Worm (Caenorhabditis elegans) whole organism, late embryonic: ENCODE data around the gene mpk-2.

ENCODE experiments used
- C08G9.2 ChIP-seq: sonication (generic microtip); optimal IDR thresholded peaks from 2 replicates; lab custom pipeline; 2016; ENCODE audit warnings: mild to moderate bottlenecking, missing genetic modification characterization, moderate library complexity, missing compliant biosample characterization
- F13H6.1 ChIP-seq: sonication (generic microtip); optimal IDR thresholded peaks from 2 replicates; lab custom pipeline; 2016; ENCODE audit warnings: missing genetic modification characterization, missing compliant biosample characterization
- Y22D7AL.16 ChIP-seq: sonication (generic microtip); optimal IDR thresholded peaks from 2 replicates; lab custom pipeline; 2016; ENCODE audit warnings: missing genetic modification characterization, missing compliant biosample characterization
- ahr-1 ChIP-seq: sonication (generic microtip); optimal IDR thresholded peaks from 2 replicates; lab custom pipeline; 2016; ENCODE audit warnings: missing genetic modification characterization, missing compliant biosample characterization
- ama-1 ChIP-seq: fragments of 150-350 bp; optimal IDR thresholded peaks from 2 replicates; lab custom pipeline; 2014
- ceh-14 ChIP-seq: sonication (generic microtip); optimal IDR thresholded peaks from 2 replicates; lab custom pipeline; 2016; ENCODE audit warnings: missing genotype, missing genetic modification characterization, missing compliant biosample characterization
- ceh-22 ChIP-seq: sonication (generic microtip); optimal IDR thresholded peaks from 2 replicates; lab custom pipeline; 2017; ENCODE audit warnings: missing biosample characterization, missing genetic modification characterization
- ceh-30 ChIP-seq: fragments of 150-350 bp; optimal IDR thresholded peaks from 2 replicates; lab custom pipeline; 2014; ENCODE audit warnings: missing biosample characterization, missing genetic modification characterization
- ceh-34 ChIP-seq: sonication (generic microtip); optimal IDR thresholded peaks from 2 replicates; lab custom pipeline; 2016; ENCODE audit warnings: mild to moderate bottlenecking, missing genetic modification characterization, missing compliant biosample characterization
- ceh-45 ChIP-seq: fragments of 200-800 bp; sonication (Bioruptor generic); IDR thresholded peaks from 2 replicates; pipeline ENCODE4 v1.3.6; 2022; ENCODE audit warnings: missing genetic modification reagents, missing genetic modification characterization, missing compliant biosample characterization
- ceh-48 ChIP-seq: sonication (generic microtip); optimal IDR thresholded peaks from 2 replicates; lab custom pipeline; 2016; ENCODE audit warnings: missing genetic modification characterization, inconsistent platforms, missing compliant biosample characterization
- ceh-9 ChIP-seq: sonication (generic microtip); optimal IDR thresholded peaks from 2 replicates; lab custom pipeline; 2016; ENCODE audit warnings: mild to moderate bottlenecking, missing genetic modification characterization, inconsistent platforms, missing compliant biosample characterization
- dve-1 ChIP-seq: sonication (generic microtip); optimal IDR thresholded peaks from 2 replicates; lab custom pipeline; 2017; ENCODE audit warnings: antibody characterized with exemption, mild to moderate bottlenecking, missing genetic modification characterization, missing compliant biosample characterization
- elt-2 ChIP-seq: sonication (generic microtip); optimal IDR thresholded peaks from 2 replicates; lab custom pipeline; 2016; ENCODE audit warnings: missing genetic modification reagents, missing genetic modification characterization, missing compliant biosample characterization
- elt-4 ChIP-seq: sonication (generic microtip); optimal IDR thresholded peaks from 2 replicates; lab custom pipeline; 2016; ENCODE audit warnings: missing genetic modification characterization, missing compliant biosample characterization
- fkh-10 ChIP-seq: fragments of 150-350 bp; optimal IDR thresholded peaks from 2 replicates; lab custom pipeline; 2014; ENCODE audit warnings: missing biosample characterization, missing genetic modification reagents, missing genetic modification characterization
- hlh-30 ChIP-seq: sonication (generic microtip); optimal IDR thresholded peaks from 2 replicates; lab custom pipeline; 2017; ENCODE audit warnings: antibody characterized with exemption, missing genetic modification characterization, missing compliant biosample characterization; ENCODE audit not compliant: insufficient read depth
- hlh-8 ChIP-seq: sonication (generic microtip); optimal IDR thresholded peaks from 2 replicates; lab custom pipeline; 2016; ENCODE audit warnings: missing genotype, missing genetic modification characterization, missing compliant biosample characterization
- lin-11 ChIP-seq: fragments of 200-800 bp; sonication (Bioruptor generic); optimal IDR thresholded peaks from 2 replicates; lab custom pipeline; 2018; ENCODE audit warnings: mild to moderate bottlenecking, missing genetic modification characterization, missing compliant biosample characterization
- mec-3 ChIP-seq: sonication (generic microtip); optimal IDR thresholded peaks from 2 replicates; lab custom pipeline; 2016; ENCODE audit warnings: borderline replicate concordance, missing genetic modification characterization, missing compliant biosample characterization
- odd-2 ChIP-seq: sonication (generic microtip); optimal IDR thresholded peaks from 2 replicates; lab custom pipeline; 2017; ENCODE audit warnings: antibody characterized with exemption, mild to moderate bottlenecking, missing genetic modification characterization, missing compliant biosample characterization
- pag-3 ChIP-seq: sonication (generic microtip); optimal IDR thresholded peaks from 2 replicates; lab custom pipeline; 2016; ENCODE audit warnings: missing compliant biosample characterization, missing genetic modification characterization, borderline replicate concordance
- pat-9 ChIP-seq: fragments of 200-800 bp; sonication (Bioruptor generic); optimal IDR thresholded peaks from 2 replicates; lab custom pipeline; 2018; ENCODE audit warnings: mild to moderate bottlenecking, missing genetic modification characterization, moderate library complexity, missing compliant biosample characterization
- pax-1 ChIP-seq: fragments of 150-350 bp; optimal IDR thresholded peaks from 2 replicates; lab custom pipeline; 2014; ENCODE audit warnings: missing biosample characterization, missing genetic modification characterization
- pha-2 ChIP-seq: sonication (generic microtip); optimal IDR thresholded peaks from 2 replicates; lab custom pipeline; 2017; ENCODE audit warnings: mild to moderate bottlenecking, missing genetic modification characterization, missing compliant biosample characterization
- pha-4 ChIP-seq: fragments of 150-350 bp; optimal IDR thresholded peaks from 2 replicates; lab custom pipeline; 2018; ENCODE audit warnings: missing biosample characterization, missing genetic modification reagents, missing genetic modification characterization
- ref-2 ChIP-seq: sonication (generic microtip); optimal IDR thresholded peaks from 2 replicates; lab custom pipeline; 2016; ENCODE audit warnings: missing genetic modification characterization, missing compliant biosample characterization
- sdc-2 ChIP-seq: sonication (generic microtip); optimal IDR thresholded peaks from 2 replicates; lab custom pipeline; 2016; ENCODE audit warnings: missing genotype, missing genetic modification characterization, missing compliant biosample characterization
- sox-2 ChIP-seq: fragments of 200-800 bp; sonication (Bioruptor generic); IDR thresholded peaks from 2 replicates; pipeline ENCODE4 v1.3.6; 2022; ENCODE audit warnings: missing genetic modification reagents, missing genetic modification characterization, missing compliant biosample characterization
- tbx-7 ChIP-seq: sonication (generic microtip); optimal IDR thresholded peaks from 2 replicates; lab custom pipeline; 2016; ENCODE audit warnings: missing genotype, missing genetic modification characterization, missing compliant biosample characterization
- unc-42 ChIP-seq: sonication (generic microtip); optimal IDR thresholded peaks from 2 replicates; lab custom pipeline; 2016; ENCODE audit warnings: missing genotype, missing genetic modification characterization, missing compliant biosample characterization
- unc-55 ChIP-seq: sonication (generic microtip); optimal IDR thresholded peaks from 2 replicates; lab custom pipeline; 2017; ENCODE audit warnings: missing biosample characterization, missing genetic modification reagents, missing genetic modification characterization
- unc-86 ChIP-seq: sonication (generic microtip); optimal IDR thresholded peaks from 2 replicates; lab custom pipeline; 2016; ENCODE audit warnings: missing genetic modification characterization, missing compliant biosample characterization
- zip-5 ChIP-seq: sonication (generic microtip); optimal IDR thresholded peaks from 2 replicates; lab custom pipeline; 2016; ENCODE audit warnings: missing genetic modification characterization, missing compliant biosample characterization
- ztf-16 ChIP-seq: sonication (generic microtip); optimal IDR thresholded peaks from 2 replicates; lab custom pipeline; 2017; ENCODE audit warnings: missing genetic modification characterization, missing compliant biosample characterization

The mpk-2 gene

ce11 chrII:5083341-5083740 lies 20.6 kb upstream of the mpk-2 start, which contains the start of gene C04G6.4:
TSS of gene C04G6.4 (minus strand) at chrII:5083441.
- TF ChIP-seq dve-1 (tag; lab: Kevin White, UChicago) (no peak), hlh-30 (tag; lab: Kevin White, UChicago) (no peak), Y22D7AL.16 (tag; lab: Kevin White, UChicago) (no peak), unc-86 (tag; lab: Kevin White, UChicago) (no peak), zip-5 (tag; lab: Kevin White, UChicago) (no peak), ama-1 (no peak), ceh-14 (tag; lab: Kevin White, UChicago) (no peak), ahr-1 (tag; lab: Kevin White, UChicago) (no peak), hlh-8 (tag; lab: Kevin White, UChicago) (no peak), ceh-9 (tag; lab: Kevin White, UChicago) (no peak), pax-1 (tag; lab: Kevin White, UChicago) (no peak), ceh-22 (tag; lab: Kevin White, UChicago) (no peak), F13H6.1 (tag; lab: Kevin White, UChicago) (no peak), odd-2 (no peak), unc-55 (GFP tag; lab: Kevin White, UChicago) (no peak), C08G9.2 (tag; lab: Kevin White, UChicago) (no peak), pat-9 (tag; lab: Kevin White, UChicago) (no peak), elt-4 (tag; lab: Kevin White, UChicago) (no peak), tbx-7 (tag; lab: Kevin White, UChicago) (no peak)
- TF ChIP-seq, all 69 proteins: peak for 0

ce11 chrII:5084225-5084624 lies 19.7 kb upstream of the mpk-2 start:
- TF ChIP-seq elt-2 = peak; percentile 49
- TF ChIP-seq ceh-30 (tag; lab: Kevin White, UChicago) = no peak
- TF ChIP-seq fkh-10 (GFP tag; lab: Kevin White, UChicago) = no peak

ce11 chrII:5085450-5085849 lies 18.5 kb upstream of the mpk-2 start, which contains the start of gene txt-9:
TSS of gene txt-9 (plus strand) at chrII:5085785.
- TF ChIP-seq ceh-30 (tag; lab: Kevin White, UChicago) (no peak), ceh-48 (tag; lab: Kevin White, UChicago) (no peak), lin-11 (no peak), unc-42 (no peak)

- no peak for TF ChIP-seq C08G9.2 (tag; lab: Kevin White, UChicago)
- TF ChIP-seq ceh-48 (tag; lab: Kevin White, UChicago) = no peak
- no peak for TF ChIP-seq unc-55 (GFP tag; lab: Kevin White, UChicago)
- no peak for TF ChIP-seq mec-3 (tag; lab: Kevin White, UChicago)
- no peak for TF ChIP-seq hlh-30 (tag; lab: Kevin White, UChicago)
- no peak for TF ChIP-seq ceh-30 (tag; lab: Kevin White, UChicago)
- no peak for TF ChIP-seq sox-2 (GFP tag; lab: Robert Waterston, UW)
- TF ChIP-seq F13H6.1 (tag; lab: Kevin White, UChicago) = no peak
Observed at ce11 chrII:5086143-5086542, 17.8 kb upstream of the mpk-2 start.

ce11 chrII:5091640-5092243 lies 12.2 kb upstream of the mpk-2 start, which contains the start of gene pld-1:
TSS of gene pld-1 (minus strand) at chrII:5091690.
- TF ChIP-seq ceh-34 (no peak), unc-42 (no peak), sdc-2 (tag; lab: Kevin White, UChicago) (no peak), pha-4 (tag; lab: Kevin White, UChicago) (no peak), ref-2 (tag; lab: Kevin White, UChicago) (no peak), pha-2 (no peak), ceh-45 (GFP tag; lab: Robert Waterston, UW) (no peak), elt-2 (no peak), ztf-16 (tag; lab: Kevin White, UChicago) (no peak), Y22D7AL.16 (tag; lab: Kevin White, UChicago) (no peak), lin-11 (no peak), pag-3 (no peak), ceh-9 (tag; lab: Kevin White, UChicago) (no peak)
